Fruit fly (Drosophila melanogaster): ENCODE results near the gene CG31142.
A peak's percentile ranks its signal among the peaks of the same experiment; 100 is the strongest.

CG31142 gene

dm6 chr3R:23902034-23902433, 27.0 kb upstream of the CG31142 start:
- TF ChIP-seq tai (GFP tag; optimal IDR thresholded peaks at IDR 0.05) (no peak), psq (GFP tag; optimal IDR thresholded peaks at IDR 0.05) (no peak), Vsx2 (GFP tag; optimal IDR thresholded peaks at IDR 0.05; ENCODE audit: partially characterized antibody) (no peak), Hr78 (GFP tag; optimal IDR thresholded peaks at IDR 0.05) (no peak), dmrt93B (GFP tag; optimal IDR thresholded peaks at IDR 0.05) (no peak), Dfd (GFP tag; optimal IDR thresholded peaks at IDR 0.05) (no peak), dsf (GFP tag; optimal IDR thresholded peaks at IDR 0.05; ENCODE audit: borderline replicate concordance) (no peak), GATAd (GFP tag; optimal IDR thresholded peaks at IDR 0.05) (no peak), Hnf4 (GFP tag; optimal IDR thresholded peaks at IDR 0.05) (no peak), CG9705 (GFP tag; optimal IDR thresholded peaks at IDR 0.05) (no peak)

- TF ChIP-seq foxo (GFP tag; optimal IDR thresholded peaks at IDR 0.05) (no peak), sv (GFP tag; optimal IDR thresholded peaks at IDR 0.05) (no peak), Rel (GFP tag; optimal IDR thresholded peaks at IDR 0.05) (no peak), Rel (tag; optimal IDR thresholded peaks at IDR 0.05) (peak; percentile 26), h (GFP tag; optimal IDR thresholded peaks at IDR 0.05) (no peak), psq (GFP tag; optimal IDR thresholded peaks at IDR 0.05) (no peak), Hnf4 (GFP tag; optimal IDR thresholded peaks at IDR 0.05) (no peak), Dfd (GFP tag; optimal IDR thresholded peaks at IDR 0.05) (no peak), Myc (optimal IDR thresholded peaks at IDR 0.05) (no peak)
These were observed 26.5 kb upstream of the CG31142 start for dm6 chr3R:23902557-23902956.

- TF ChIP-seq usp (GFP tag; optimal IDR thresholded peaks at IDR 0.05), result no peak
- TF ChIP-seq Rel (GFP tag; optimal IDR thresholded peaks at IDR 0.05), result no peak
- TF ChIP-seq Rel (tag; optimal IDR thresholded peaks at IDR 0.05), result peak; percentile 71
These were observed 25.6 kb upstream of the CG31142 start for dm6 chr3R:23903425-23903824.

- TF ChIP-seq Sp1 (GFP tag; optimal IDR thresholded peaks at IDR 0.05) (peak; percentile 62), HLH106 (tag; optimal IDR thresholded peaks at IDR 0.05) (peak; percentile 55), br (GFP tag; optimal IDR thresholded peaks at IDR 0.05) (peak; percentile 67), OdsH (GFP tag; optimal IDR thresholded peaks at IDR 0.05) (peak; percentile 67), CrebA (GFP tag; optimal IDR thresholded peaks at IDR 0.05; ENCODE audit: borderline replicate concordance) (no peak), Jra (GFP tag; optimal IDR thresholded peaks at IDR 0.05) (peak; percentile 7), woc (GFP tag; optimal IDR thresholded peaks at IDR 0.05) (peak; percentile 26), tai (GFP tag; optimal IDR thresholded peaks at IDR 0.05) (peak; percentile 71), dmrt93B (GFP tag; optimal IDR thresholded peaks at IDR 0.05) (peak; percentile 48), h (GFP tag; optimal IDR thresholded peaks at IDR 0.05) (peak; percentile 75), ey (GFP tag; optimal IDR thresholded peaks at IDR 0.05) (peak; percentile 63), Hnf4 (GFP tag; optimal IDR thresholded peaks at IDR 0.05) (peak; percentile 26), psq (GFP tag; optimal IDR thresholded peaks at IDR 0.05) (peak; percentile 61), CG9705 (GFP tag; optimal IDR thresholded peaks at IDR 0.05) (no peak), rgr (GFP tag; optimal IDR thresholded peaks at IDR 0.05) (peak; percentile 72), foxo (GFP tag; optimal IDR thresholded peaks at IDR 0.05) (peak in 1 of 2 experiments; percentile 53), Dif (GFP tag; optimal IDR thresholded peaks at IDR 0.05; ENCODE audit: partially characterized antibody) (no peak), Rel (GFP tag; optimal IDR thresholded peaks at IDR 0.05) (no peak), Rel (tag; optimal IDR thresholded peaks at IDR 0.05) (no peak), brk (GFP tag; optimal IDR thresholded peaks at IDR 0.05) (peak; percentile 49), CG32264 (GFP tag; optimal IDR thresholded peaks at IDR 0.05) (no peak), fru (GFP tag; optimal IDR thresholded peaks at IDR 0.05) (peak; percentile 53), sage (GFP tag; optimal IDR thresholded peaks at IDR 0.05) (no peak)
These were observed 19.6 kb upstream of the CG31142 start for dm6 chr3R:23909347-23909862.

dm6 chr3R:23910260-23910887, 18.7 kb upstream of the CG31142 start:
- TF ChIP-seq dmrt93B (GFP tag; optimal IDR thresholded peaks at IDR 0.05) (no peak), ey (GFP tag; optimal IDR thresholded peaks at IDR 0.05) (no peak), Rel (GFP tag; optimal IDR thresholded peaks at IDR 0.05) (no peak), Rel (tag; optimal IDR thresholded peaks at IDR 0.05) (no peak), CG9705 (GFP tag; optimal IDR thresholded peaks at IDR 0.05) (no peak), CG32264 (GFP tag; optimal IDR thresholded peaks at IDR 0.05) (no peak), fru (GFP tag; optimal IDR thresholded peaks at IDR 0.05) (no peak), h (GFP tag; optimal IDR thresholded peaks at IDR 0.05) (no peak), sv (GFP tag; optimal IDR thresholded peaks at IDR 0.05) (no peak)
